Fruit fly (Drosophila melanogaster): ENCODE measurements around the gene CG12395.

Gene CG12395

dm6 chrX:16090179-16091144 lies 27.8 kb upstream of the CG12395 start (continued):
- no peak; the same call in 1 of the 2 replicates for TF ChIP-seq gt (GFP tag; IDR thresholded peaks at IDR 0.05)
- peak; percentile 59 for TF ChIP-seq trh (GFP tag; optimal IDR thresholded peaks at IDR 0.05)
- peak; percentile 50 for TF ChIP-seq CG11398 (GFP tag; optimal IDR thresholded peaks at IDR 0.05)
- no peak for TF ChIP-seq fru (optimal IDR thresholded peaks at IDR 0.05)
- TF ChIP-seq CG17359 (tag; optimal IDR thresholded peaks at IDR 0.05), result peak; percentile 89
- TF ChIP-seq tin (GFP tag; optimal IDR thresholded peaks at IDR 0.05), result peak; percentile 87
- TF ChIP-seq Atf-2 (GFP tag; optimal IDR thresholded peaks at IDR 0.05), result peak; percentile 84
- TF ChIP-seq Xbp1 (GFP tag; optimal IDR thresholded peaks at IDR 0.05), result peak; percentile 94
- peak; percentile 94 for TF ChIP-seq CG14441 (GFP tag; IDR thresholded peaks at IDR 0.05)
- TF ChIP-seq Oli (tag; optimal IDR thresholded peaks at IDR 0.05), result peak; percentile 92
- peak; percentile 70 for TF ChIP-seq CG12236 (GFP tag; optimal IDR thresholded peaks at IDR 0.05)
- TF ChIP-seq CG7987 (GFP tag; optimal IDR thresholded peaks at IDR 0.05), result peak; percentile 74
- TF ChIP-seq Vsx1 (GFP tag; optimal IDR thresholded peaks at IDR 0.05), result peak; percentile 73
- peak; percentile 94 for TF ChIP-seq lilli (GFP tag; optimal IDR thresholded peaks at IDR 0.05)
- no peak for TF ChIP-seq CG1832 (GFP tag; optimal IDR thresholded peaks at IDR 0.05)
- peak; percentile 93 for TF ChIP-seq CG11504 (tag; optimal IDR thresholded peaks at IDR 0.05)
- TF ChIP-seq Dp (GFP tag; optimal IDR thresholded peaks at IDR 0.05), result no peak
- TF ChIP-seq pho (GFP tag; optimal IDR thresholded peaks at IDR 0.05), result peak; percentile 89
- peak; percentile 74 for TF ChIP-seq CG1529 (GFP tag; optimal IDR thresholded peaks at IDR 0.05)
- peak; percentile 57 for TF ChIP-seq Jarid2 (GFP tag; optimal IDR thresholded peaks at IDR 0.05)
- TF ChIP-seq pum (GFP tag; optimal IDR thresholded peaks at IDR 0.05), result peak; percentile 82
- TF ChIP-seq CG17802 (tag; optimal IDR thresholded peaks at IDR 0.05), result peak; percentile 54
- peak; percentile 89 for TF ChIP-seq CG33213 (GFP tag; optimal IDR thresholded peaks at IDR 0.05)
- TF ChIP-seq CG11247 (GFP tag; IDR thresholded peaks at IDR 0.05), result peak; percentile 89
- peak; percentile 89 to 94 for TF ChIP-seq Pdp1 (GFP tag; optimal IDR thresholded peaks at IDR 0.05)
- peak; percentile 88 for TF ChIP-seq CG10209 (GFP tag; optimal IDR thresholded peaks at IDR 0.05)
- TF ChIP-seq CG9215 (GFP tag; IDR thresholded peaks at IDR 0.05), result peak; percentile 79
- peak; percentile 68 for TF ChIP-seq CG10267 (tag; optimal IDR thresholded peaks at IDR 0.05)
- TF ChIP-seq fd96Cb (tag; optimal IDR thresholded peaks at IDR 0.05), result peak; percentile 78
- peak; percentile 71 for TF ChIP-seq CG31388 (GFP tag; optimal IDR thresholded peaks at IDR 0.05)
- peak; percentile 93 for TF ChIP-seq CG11456 (GFP tag; IDR thresholded peaks at IDR 0.05)
- peak; percentile 60; the same call in 1 of the 2 replicates for TF ChIP-seq ham (GFP tag; IDR thresholded peaks at IDR 0.05)
- TF ChIP-seq CG10366 (GFP tag; IDR thresholded peaks at IDR 0.05), result peak; percentile 92
- TF ChIP-seq E2f1 (GFP tag; IDR thresholded peaks at IDR 0.05), result peak; percentile 92
- peak; percentile 93 for TF ChIP-seq CG12219 (GFP tag; optimal IDR thresholded peaks at IDR 0.05)
- TF ChIP-seq ap (GFP tag; IDR thresholded peaks at IDR 0.05), result peak; percentile 83
- peak; percentile 93 for TF ChIP-seq CG13296 (GFP tag; optimal IDR thresholded peaks at IDR 0.05)
- peak; percentile 92 for TF ChIP-seq gem (tag; optimal IDR thresholded peaks at IDR 0.05)
- TF ChIP-seq Dip3 (GFP tag; optimal IDR thresholded peaks at IDR 0.05), result peak; percentile 92
- peak; percentile 98 for TF ChIP-seq Ets65A (GFP tag)
- no peak for TF ChIP-seq Stat92E (GFP tag; optimal IDR thresholded peaks at IDR 0.05)
- peak; percentile 80 for TF ChIP-seq CG9727 (GFP tag; optimal IDR thresholded peaks at IDR 0.05)
- peak; percentile 81 for TF ChIP-seq CG4282 (GFP tag; optimal IDR thresholded peaks at IDR 0.05)
- no peak for TF ChIP-seq Dfd (GFP tag; optimal IDR thresholded peaks at IDR 0.05)
- peak; percentile 79 for TF ChIP-seq onecut (GFP tag; IDR thresholded peaks at IDR 0.05)
- peak; percentile 84 for TF ChIP-seq Optix (GFP tag; IDR thresholded peaks at IDR 0.05)
- TF ChIP-seq CG4360 (GFP tag; IDR thresholded peaks at IDR 0.05), result no peak
- peak; percentile 80 for TF ChIP-seq kah (GFP tag; optimal IDR thresholded peaks at IDR 0.05)
- peak; percentile 85 to 89 for TF ChIP-seq chif (GFP tag; optimal IDR thresholded peaks at IDR 0.05)
